Fruit fly (Drosophila melanogaster) whole organism, adult: Measurements from ENCODE around the gene CG4497.

ENCODE experiments used
- CG11617 ChIP-seq: fragments of 200-800 bp; sonication (Bioruptor generic); optimal IDR thresholded peaks from 2 replicates; lab custom pipeline; 2017; ENCODE audit warnings: mild to moderate bottlenecking, missing biosample characterization, missing genetic modification reagents, missing genetic modification characterization
- CG7045 ChIP-seq: fragments of 200-800 bp; sonication (Bioruptor generic); optimal IDR thresholded peaks from 2 replicates; lab custom pipeline; 2017; ENCODE audit warnings: missing biosample characterization, mild to moderate bottlenecking, missing genetic modification characterization
- Crg-1 ChIP-seq: fragments of 200-800 bp; sonication (Bioruptor generic); optimal IDR thresholded peaks from 2 replicates; lab custom pipeline; 2016; ENCODE audit warnings: missing biosample characterization, missing genetic modification characterization
- tj ChIP-seq: fragments of 200-800 bp; sonication (Bioruptor generic); optimal IDR thresholded peaks from 3 replicates; lab custom pipeline; 2017; ENCODE audit warnings: missing biosample characterization, mild to moderate bottlenecking, missing genetic modification characterization, moderate library complexity
- toe ChIP-seq: fragments of 200-800 bp; sonication (Bioruptor generic); optimal IDR thresholded peaks from 2 replicates; lab custom pipeline; 2016; ENCODE audit warnings: missing biosample characterization, missing genetic modification characterization

DNA sequence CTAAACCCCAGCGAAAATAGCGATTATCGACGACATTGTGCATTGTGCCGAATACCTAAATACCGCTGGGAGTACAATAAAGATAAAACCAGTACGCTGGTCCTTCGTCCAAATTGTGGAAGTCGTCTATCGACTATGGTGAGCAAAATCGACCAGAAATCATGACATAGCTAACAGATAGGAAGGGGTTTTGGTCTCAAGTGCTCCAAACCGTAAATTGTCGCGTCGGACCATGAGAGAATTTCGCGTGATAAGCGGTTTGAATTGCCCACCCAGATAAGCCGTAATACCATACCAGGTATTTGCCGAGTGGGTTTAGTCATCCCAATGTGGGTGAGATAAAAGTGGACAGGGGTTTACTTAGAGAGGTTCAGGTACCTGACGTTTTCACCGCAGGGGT lies 23.5 kb upstream of the CG4497 start:
- TF ChIP-seq toe (no peak), CG11617 (GFP tag; lab: Kevin White, UChicago) (no peak), CG7045 (GFP tag; lab: Kevin White, UChicago) (peak; percentile 1), Crg-1 (no peak), tj (GFP tag; lab: Kevin White, UChicago) (peak; percentile 4)
